Worm (Caenorhabditis elegans): ENCODE results near the gene krr-1.

DNA sequence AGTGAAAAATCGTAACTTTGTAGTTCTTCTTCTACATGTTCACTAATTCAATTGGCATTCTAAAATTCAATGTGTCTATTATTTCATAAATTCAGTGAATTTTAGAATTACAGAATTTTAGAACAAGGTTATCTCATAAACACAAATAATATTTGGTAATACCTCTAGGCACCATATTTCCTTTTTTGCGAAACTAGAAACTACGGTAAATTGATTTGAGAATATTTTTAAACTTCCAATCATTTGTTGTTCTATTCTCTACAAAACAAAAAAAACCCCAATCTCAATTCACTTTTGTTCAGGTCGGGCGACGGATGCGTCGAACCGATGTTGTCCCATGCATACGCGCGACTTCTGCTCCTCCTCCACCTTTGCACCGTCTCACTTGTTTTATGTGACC is 31.1 kb upstream of the krr-1 start, which contains the start of gene F09G2.1:
- TF ChIP-seq unc-62 (GFP tag; optimal IDR thresholded peaks at IDR 0.05) (no peak), ztf-11 (tag; optimal IDR thresholded peaks at IDR 0.05) (no peak), elt-1 (tag; optimal IDR thresholded peaks at IDR 0.05; ENCODE audit: borderline replicate concordance, insufficient read depth) (no peak), snpc-4 (tag; optimal IDR thresholded peaks at IDR 0.05) (no peak), ceh-39 (tag; optimal IDR thresholded peaks at IDR 0.05) (no peak), lsy-2 (tag; optimal IDR thresholded peaks at IDR 0.05) (no peak), blmp-1 (tag; optimal IDR thresholded peaks at IDR 0.05) (no peak), ces-1 (GFP tag; optimal IDR thresholded peaks at IDR 0.05) (no peak), nhr-2 (tag; optimal IDR thresholded peaks at IDR 0.05) (no peak), flh-1 (GFP tag; optimal IDR thresholded peaks at IDR 0.05) (no peak), nhr-12 (tag; optimal IDR thresholded peaks at IDR 0.05) (no peak), nhr-28 (tag; optimal IDR thresholded peaks at IDR 0.05) (no peak)
